Worm (Caenorhabditis elegans): ENCODE measurements around the gene ZK381.8.

- no peak for TF ChIP-seq hmg-4 (GFP tag; optimal IDR thresholded peaks at IDR 0.05)
- TF ChIP-seq hmbx-1 (tag; optimal IDR thresholded peaks at IDR 0.05), result no peak
- no peak for TF ChIP-seq B0310.2 (tag; optimal IDR thresholded peaks at IDR 0.05)
Observed at ce11 chrIV:6951259-6951658, 18.9 kb downstream of the ZK381.8 start.
